Worm (Caenorhabditis elegans) whole organism, mixed stage, embryonic: ENCODE data around the gene F25B5.6.

ENCODE experiments used
- blmp-1 ChIP-seq: fragments of 150-350 bp; optimal IDR thresholded peaks from 2 replicates; lab custom pipeline; 2014; ENCODE audit warnings: missing biosample characterization, missing genetic modification characterization
- ceh-39 ChIP-seq: fragments of 150-350 bp; optimal IDR thresholded peaks from 2 replicates; lab custom pipeline; 2014; ENCODE audit warnings: missing biosample characterization, missing genetic modification characterization
- ceh-43 ChIP-seq: fragments of 200-800 bp; sonication (Bioruptor generic); optimal IDR thresholded peaks from 2 replicates; lab custom pipeline; 2018; ENCODE audit warnings: mild to moderate bottlenecking, missing genetic modification characterization, moderate library complexity, missing compliant biosample characterization
- ceh-83 ChIP-seq: fragments of 200-800 bp; sonication (Bioruptor generic); optimal IDR thresholded peaks from 2 replicates; lab custom pipeline; 2018; ENCODE audit warnings: mild to moderate bottlenecking, missing genetic modification characterization, missing compliant biosample characterization
- drap-1 ChIP-seq: fragments of 200-800 bp; sonication (Bioruptor generic); optimal IDR thresholded peaks from 3 replicates; lab custom pipeline; 2018; ENCODE audit warnings: mild to moderate bottlenecking, missing genetic modification characterization, missing compliant biosample characterization
- elt-1 ChIP-seq: sonication (generic microtip); optimal IDR thresholded peaks from 2 replicates; lab custom pipeline; 2017; ENCODE audit warnings: missing genetic modification characterization, mild to moderate bottlenecking, missing compliant biosample characterization, antibody characterized with exemption, moderate library complexity, borderline replicate concordance; ENCODE audit not compliant: insufficient read depth
- elt-3 ChIP-seq: fragments of 150-350 bp; optimal IDR thresholded peaks from 2 replicates; lab custom pipeline; 2014; ENCODE audit warnings: missing biosample characterization, missing genetic modification characterization
- ham-2 ChIP-seq: fragments of 200-800 bp; sonication (Bioruptor generic); optimal IDR thresholded peaks from 2 replicates; lab custom pipeline; 2018; ENCODE audit warnings: mild to moderate bottlenecking, missing genetic modification characterization, missing compliant biosample characterization
- hlh-1 ChIP-seq: fragments of 150-350 bp; optimal IDR thresholded peaks from 2 replicates; lab custom pipeline; 2014; ENCODE audit warnings: missing biosample characterization, missing genetic modification reagents, missing genetic modification characterization
- lin-13 ChIP-seq: fragments of 150-350 bp; optimal IDR thresholded peaks from 2 replicates; lab custom pipeline; 2014; ENCODE audit warnings: missing biosample characterization, missing genetic modification characterization
- lsy-2 ChIP-seq: fragments of 150-350 bp; optimal IDR thresholded peaks from 2 replicates; lab custom pipeline; 2014; ENCODE audit warnings: missing biosample characterization, missing genetic modification characterization
- mab-5 ChIP-seq: fragments of 150-350 bp; optimal IDR thresholded peaks from 2 replicates; lab custom pipeline; 2014; ENCODE audit warnings: missing biosample characterization, missing genetic modification characterization
- mep-1 ChIP-seq: fragments of 150-350 bp; optimal IDR thresholded peaks from 2 replicates; lab custom pipeline; 2017; ENCODE audit warnings: missing biosample characterization, missing genetic modification reagents, missing genetic modification characterization, inconsistent platforms
- mls-2 ChIP-seq: sonication (generic microtip); optimal IDR thresholded peaks from 2 replicates; lab custom pipeline; 2016; ENCODE audit warnings: mild to moderate bottlenecking, missing genetic modification characterization, moderate library complexity, missing compliant biosample characterization
- nhr-2 ChIP-seq: fragments of 150-350 bp; optimal IDR thresholded peaks from 2 replicates; lab custom pipeline; 2014; ENCODE audit warnings: missing biosample characterization, missing genetic modification characterization
- nhr-28 ChIP-seq: fragments of 150-350 bp; optimal IDR thresholded peaks from 2 replicates; lab custom pipeline; 2014; ENCODE audit warnings: missing biosample characterization, missing genetic modification characterization
- pha-4 ChIP-seq: fragments of 150-350 bp; optimal IDR thresholded peaks from 2 replicates; lab custom pipeline; 2018; ENCODE audit warnings: missing biosample characterization, missing genetic modification reagents, missing genetic modification characterization
- sem-2 ChIP-seq: fragments of 200-800 bp; sonication (Bioruptor generic); optimal IDR thresholded peaks from 2 replicates; lab custom pipeline; 2018; ENCODE audit warnings: mild to moderate bottlenecking, missing genetic modification characterization, missing compliant biosample characterization
- sptf-1 ChIP-seq: sonication (generic microtip); optimal IDR thresholded peaks from 2 replicates; lab custom pipeline; 2017; ENCODE audit warnings: mild to moderate bottlenecking, missing genetic modification characterization, moderate library complexity, missing compliant biosample characterization
- tbx-8 ChIP-seq: fragments of 200-800 bp; sonication (Bioruptor generic); optimal IDR thresholded peaks from 2 replicates; lab custom pipeline; 2018; ENCODE audit warnings: mild to moderate bottlenecking, missing genetic modification characterization, moderate library complexity, missing compliant biosample characterization
- unc-120 ChIP-seq: sonication (generic microtip); optimal IDR thresholded peaks from 2 replicates; lab custom pipeline; 2017; ENCODE audit warnings: missing genetic modification characterization, missing compliant biosample characterization; ENCODE audit not compliant: poor library complexity, severe bottlenecking
- unc-62 ChIP-seq: fragments of 150-350 bp; optimal IDR thresholded peaks from 2 replicates; lab custom pipeline; 2014; ENCODE audit warnings: missing biosample characterization, missing genetic modification reagents, missing genetic modification characterization
- zip-8 ChIP-seq: fragments of 150-350 bp; optimal IDR thresholded peaks from 2 replicates; lab custom pipeline; 2014; ENCODE audit warnings: missing biosample characterization, missing genetic modification characterization
- ztf-11 ChIP-seq: fragments of 150-350 bp; optimal IDR thresholded peaks from 2 replicates; lab custom pipeline; 2014; ENCODE audit warnings: missing biosample characterization, missing genetic modification characterization

F25B5.6 gene

ce11 chrIII:5976021-5976420 lies 27.5 kb upstream of the F25B5.6 start:
- TF ChIP-seq elt-1 (tag; lab: Kevin White, UChicago) (no peak), elt-3 (tag; lab: Kevin White, UChicago) (no peak), sem-2 (GFP tag; lab: Kevin White, UChicago) (no peak)

ce11 chrIII:5975005-5975730 lies 26.6 kb upstream of the F25B5.6 start, which contains the start of gene mlp-1:
mlp-1 (minus strand) TSS chrIII:5975055.
- TF ChIP-seq hlh-1 (tag; lab: Kevin White, UChicago) (peak; percentile 86), ceh-83 (GFP tag; lab: Kevin White, UChicago) (no peak), unc-62 (peak; percentile 56), unc-120 (tag; lab: Kevin White, UChicago) (peak; percentile 15)
- TF ChIP-seq, all 35 proteins: peak for 3

- TF ChIP-seq mab-5 (tag; lab: Kevin White, UChicago) (no peak), zip-8 (tag; lab: Kevin White, UChicago) (peak; percentile 94)
- TF ChIP-seq, all 35 proteins: peak for 1
Observed at ce11 chrIII:5967640-5968039, 19.1 kb upstream of the F25B5.6 start.

ce11 chrIII:5965839-5966463 lies 17.4 kb upstream of the F25B5.6 start, which contains the start of gene dct-6:
dct-6 (plus strand) TSS chrIII:5966413.
- TF ChIP-seq nhr-28 (tag; lab: Kevin White, UChicago) (no peak), blmp-1 (no peak), drap-1 (GFP tag; lab: Kevin White, UChicago) (no peak)

- TF ChIP-seq drap-1 (GFP tag; lab: Kevin White, UChicago) (no peak), sptf-1 (tag; lab: Kevin White, UChicago) (no peak), ztf-11 (tag; lab: Kevin White, UChicago) (no peak), blmp-1 (no peak), lsy-2 (no peak)
- TF ChIP-seq, all 35 proteins: peak for 0
Observed at ce11 chrIII:5965368-5965767, 16.8 kb upstream of the F25B5.6 start.

- no peak for TF ChIP-seq nhr-2
- no peak for TF ChIP-seq ztf-11 (tag; lab: Kevin White, UChicago)
Observed at ce11 chrIII:5964058-5964632, 15.6 kb upstream of the F25B5.6 start.

- TF ChIP-seq mep-1 (tag; lab: Kevin White, UChicago), result no peak
- TF ChIP-seq sptf-1 (tag; lab: Kevin White, UChicago), result no peak
- no peak for TF ChIP-seq tbx-8 (GFP tag; lab: Kevin White, UChicago)
- no peak for TF ChIP-seq lin-13
- no peak for TF ChIP-seq ceh-43 (GFP tag; lab: Kevin White, UChicago)
- TF ChIP-seq mls-2 (tag; lab: Kevin White, UChicago), result no peak
Observed at ce11 chrIII:5961560-5961959, 13.0 kb upstream of the F25B5.6 start.

- TF ChIP-seq tbx-8 (GFP tag; lab: Kevin White, UChicago), result no peak
- no peak for TF ChIP-seq pha-4 (tag; lab: Kevin White, UChicago)
- TF ChIP-seq ceh-39, result peak; percentile 63
- TF ChIP-seq nhr-2, result no peak
- peak; percentile 49 for TF ChIP-seq ham-2 (GFP tag; lab: Kevin White, UChicago)
Observed at ce11 chrIII:5959049-5959448, 10.5 kb upstream of the F25B5.6 start.
